Worm (Caenorhabditis elegans) whole organism, L1 larva: ENCODE results near the gene T23D5.3.
A peak's percentile ranks its signal among the peaks of the same experiment; 100 is the strongest.

Source experiments
- C16A3.4 ChIP-seq: fragments of 150-350 bp; optimal IDR thresholded peaks from 2 replicates; lab custom pipeline; 2014; ENCODE audit warnings: missing biosample characterization, missing genetic modification characterization
- F16B12.6 ChIP-seq: fragments of 150-350 bp; optimal IDR thresholded peaks from 2 replicates; lab custom pipeline; 2014; ENCODE audit warnings: missing biosample characterization, missing genetic modification characterization
- Y116A8C.19 ChIP-seq: sonication (generic microtip); optimal IDR thresholded peaks from 2 replicates; lab custom pipeline; 2016; ENCODE audit warnings: missing compliant biosample characterization, missing genetic modification characterization, borderline replicate concordance
- aha-1 ChIP-seq: fragments of 150-350 bp; optimal IDR thresholded peaks from 2 replicates; lab custom pipeline; 2014; ENCODE audit warnings: missing biosample characterization, missing genetic modification characterization
- ama-1 ChIP-seq: fragments of 150-350 bp; optimal IDR thresholded peaks from 2 replicates; lab custom pipeline; 2014
- blmp-1 ChIP-seq: fragments of 150-350 bp; optimal IDR thresholded peaks from 2 replicates; lab custom pipeline; 2014; ENCODE audit warnings: missing biosample characterization, missing genetic modification characterization
- ceh-63 ChIP-seq: fragments of 200-800 bp; sonication (Bioruptor generic); optimal IDR thresholded peaks from 2 replicates; lab custom pipeline; 2018; ENCODE audit warnings: mild to moderate bottlenecking, missing genetic modification characterization, missing compliant biosample characterization
- ceh-82 ChIP-seq, 3 experiments: fragments of 150-350 bp in 1 of 3; sonication (generic microtip) in 2 of 3; optimal IDR thresholded peaks; 2 replicates each; lab custom pipeline; 2014 to 2017; ENCODE audit warnings: missing biosample characterization in 3 of 3, missing genetic modification characterization in 3 of 3
- ceh-88 ChIP-seq: fragments of 200-800 bp; sonication (Bioruptor generic); IDR thresholded peaks from 2 replicates; pipeline ENCODE4 v1.3.6; 2022; ENCODE audit warnings: missing genetic modification characterization, missing compliant biosample characterization
- ces-1 ChIP-seq: fragments of 150-350 bp; optimal IDR thresholded peaks from 2 replicates; lab custom pipeline; 2014; ENCODE audit warnings: missing biosample characterization, missing genetic modification reagents, missing genetic modification characterization
- dpl-1 ChIP-seq, 3 experiments: fragments of 150-350 bp in 2 of 3; sonication (generic microtip) in 1 of 3; optimal IDR thresholded peaks; 2 replicates each; lab custom pipeline; 2014 to 2017; ENCODE audit warnings: missing biosample characterization in 3 of 3, missing genetic modification characterization in 3 of 3, missing genetic modification reagents in 3 of 3
- dsc-1 ChIP-seq: sonication (generic microtip); optimal IDR thresholded peaks from 2 replicates; lab custom pipeline; 2016; ENCODE audit warnings: mild to moderate bottlenecking, missing genetic modification characterization, missing compliant biosample characterization
- efl-1 ChIP-seq, 4 experiments: fragments of 150-350 bp; optimal IDR thresholded peaks in 3 of 4; peaks in 1 of 4; 1 replicate in 1 of 4; 2 replicates in 3 of 4; lab custom pipeline; 2014; ENCODE audit warnings: missing biosample characterization in 2 of 4, missing genetic modification characterization in 2 of 4, missing genetic modification reagents in 2 of 4
- efl-3 ChIP-seq: fragments of 200-800 bp; sonication (Bioruptor generic); optimal IDR thresholded peaks from 2 replicates; lab custom pipeline; 2018; ENCODE audit warnings: mild to moderate bottlenecking, missing genetic modification characterization, missing compliant biosample characterization
- ets-5 ChIP-seq: fragments of 200-800 bp; sonication (Bioruptor generic); IDR thresholded peaks from 2 replicates; pipeline ENCODE4 v1.3.6; 2022; ENCODE audit warnings: missing genetic modification characterization, missing compliant biosample characterization
- fos-1 ChIP-seq: fragments of 150-350 bp; optimal IDR thresholded peaks from 2 replicates; lab custom pipeline; 2014; ENCODE audit warnings: missing biosample characterization, missing genetic modification characterization
- hlh-4 ChIP-seq: sonication (generic microtip); optimal IDR thresholded peaks from 2 replicates; lab custom pipeline; 2016; ENCODE audit warnings: mild to moderate bottlenecking, missing genetic modification characterization, missing compliant biosample characterization
- hpl-2 ChIP-seq: fragments of 150-350 bp; optimal IDR thresholded peaks from 2 replicates; lab custom pipeline; 2014; ENCODE audit warnings: missing biosample characterization, missing genetic modification reagents, missing genetic modification characterization
- irx-1 ChIP-seq: sonication (generic microtip); optimal IDR thresholded peaks from 2 replicates; lab custom pipeline; 2016; ENCODE audit warnings: missing genetic modification characterization, missing compliant biosample characterization
- jun-1 ChIP-seq: fragments of 150-350 bp; optimal IDR thresholded peaks from 2 replicates; lab custom pipeline; 2014; ENCODE audit warnings: missing biosample characterization, missing genetic modification reagents, missing genetic modification characterization
- lin-39 ChIP-seq: fragments of 150-350 bp; optimal IDR thresholded peaks from 2 replicates; lab custom pipeline; 2014; ENCODE audit warnings: missing biosample characterization, missing genetic modification reagents, missing genetic modification characterization
- lir-3 ChIP-seq: sonication (generic microtip); optimal IDR thresholded peaks from 2 replicates; lab custom pipeline; 2016; ENCODE audit warnings: mild to moderate bottlenecking, missing genetic modification characterization, moderate library complexity, missing compliant biosample characterization; ENCODE audit not compliant: poor library complexity
- lsy-2 ChIP-seq, 2 experiments: fragments of 150-350 bp; optimal IDR thresholded peaks; 2 replicates each; lab custom pipeline; 2014; ENCODE audit warnings: missing biosample characterization in 2 of 2, missing genetic modification characterization in 2 of 2
- mdl-1 ChIP-seq, 2 experiments: fragments of 150-350 bp; optimal IDR thresholded peaks; 2 replicates each; lab custom pipeline; 2014 to 2017; ENCODE audit warnings: missing biosample characterization in 2 of 2, missing genetic modification characterization in 2 of 2, inconsistent platforms in 1 of 2
- mef-2 ChIP-seq: fragments of 150-350 bp; optimal IDR thresholded peaks from 2 replicates; lab custom pipeline; 2014; ENCODE audit warnings: missing biosample characterization, missing genetic modification characterization
- nhr-11 ChIP-seq: fragments of 150-350 bp; optimal IDR thresholded peaks from 2 replicates; lab custom pipeline; 2014; ENCODE audit warnings: missing biosample characterization, missing genetic modification characterization
- nhr-12 ChIP-seq: sonication (generic microtip); optimal IDR thresholded peaks from 2 replicates; lab custom pipeline; 2017; ENCODE audit warnings: missing biosample characterization, missing genetic modification characterization
- nhr-20 ChIP-seq: sonication (generic microtip); optimal IDR thresholded peaks from 2 replicates; lab custom pipeline; 2016; ENCODE audit warnings: mild to moderate bottlenecking, missing genetic modification characterization, missing compliant biosample characterization
- nhr-47 ChIP-seq: sonication (generic microtip); optimal IDR thresholded peaks from 2 replicates; lab custom pipeline; 2016; ENCODE audit warnings: mild to moderate bottlenecking, missing genetic modification characterization, moderate library complexity, missing compliant biosample characterization
- nhr-77 ChIP-seq: fragments of 150-350 bp; optimal IDR thresholded peaks from 2 replicates; lab custom pipeline; 2014; ENCODE audit warnings: missing biosample characterization, missing genetic modification characterization
- nhr-85 ChIP-seq: sonication (generic microtip); peaks from one replicate; lab custom pipeline; 2016; ENCODE audit warnings: missing genetic modification characterization, inconsistent platforms, missing compliant biosample characterization
- pag-3 ChIP-seq: sonication (generic microtip); optimal IDR thresholded peaks from 2 replicates; lab custom pipeline; 2017; ENCODE audit warnings: missing genetic modification characterization, mild to moderate bottlenecking, missing compliant biosample characterization, antibody characterized with exemption, borderline replicate concordance; ENCODE audit not compliant: insufficient read depth
- pax-3 ChIP-seq: fragments of 200-800 bp; sonication (Bioruptor generic); optimal IDR thresholded peaks from 2 replicates; lab custom pipeline; 2018; ENCODE audit warnings: mild to moderate bottlenecking, missing genetic modification characterization, moderate library complexity, missing compliant biosample characterization
- sup-37 ChIP-seq: fragments of 200-800 bp; sonication (Bioruptor generic); optimal IDR thresholded peaks from 2 replicates; lab custom pipeline; 2018; ENCODE audit warnings: mild to moderate bottlenecking, missing genetic modification characterization, missing compliant biosample characterization
- swsn-7 ChIP-seq: sonication (generic microtip); optimal IDR thresholded peaks from 2 replicates; lab custom pipeline; 2016; ENCODE audit warnings: missing genetic modification characterization, missing compliant biosample characterization
- tbx-2 ChIP-seq: sonication (generic microtip); optimal IDR thresholded peaks from 2 replicates; lab custom pipeline; 2016; ENCODE audit warnings: missing genetic modification characterization, missing compliant biosample characterization
- tlp-1 ChIP-seq: fragments of 150-350 bp; optimal IDR thresholded peaks from 2 replicates; lab custom pipeline; 2014; ENCODE audit warnings: missing biosample characterization, missing genetic modification characterization
- unc-62 ChIP-seq: fragments of 150-350 bp; optimal IDR thresholded peaks from 2 replicates; lab custom pipeline; 2014; ENCODE audit warnings: missing biosample characterization, missing genetic modification reagents, missing genetic modification characterization
- unc-98 ChIP-seq: fragments of 200-800 bp; sonication (Bioruptor generic); IDR thresholded peaks from 2 replicates; pipeline ENCODE4 v1.3.6; 2022; ENCODE audit warnings: missing genetic modification characterization, missing compliant biosample characterization
- zag-1 ChIP-seq: fragments of 150-350 bp; optimal IDR thresholded peaks from 2 replicates; lab custom pipeline; 2014; ENCODE audit warnings: missing biosample characterization, missing genetic modification characterization
- ztf-11 ChIP-seq, 2 experiments: sonication (generic microtip); optimal IDR thresholded peaks; 2 replicates each; lab custom pipeline; 2016 to 2017; ENCODE audit warnings: missing genetic modification characterization in 2 of 2, missing biosample characterization in 1 of 2, missing compliant biosample characterization in 1 of 2

Gene T23D5.3

ce11 chrV:15766122-15766594 is 32.7 kb upstream of the T23D5.3 start, which contains the start of the genes haf-3 and F57A10.2 (continued):
- TF ChIP-seq lin-39, result peak; percentile 94
- peak; percentile 94 to 95 for TF ChIP-seq lsy-2 (tag; optimal IDR thresholded peaks at IDR 0.05; lab: Kevin White, UChicago)
- TF ChIP-seq nhr-20 (tag; lab: Kevin White, UChicago), result peak; percentile 95
- peak; percentile 97 for TF ChIP-seq nhr-47 (tag; lab: Kevin White, UChicago)
- TF ChIP-seq aha-1 (tag; lab: Kevin White, UChicago), result peak; percentile 54
- TF ChIP-seq ceh-88 (GFP tag; lab: Robert Waterston, UW), result peak; percentile 69; the same call in 1 of the 2 replicates
- peak; percentile 82 for TF ChIP-seq jun-1 (tag; lab: Kevin White, UChicago)
- no peak for TF ChIP-seq hlh-4 (tag; lab: Kevin White, UChicago)
- peak; percentile 82 for TF ChIP-seq fos-1 (tag; lab: Kevin White, UChicago)
- no peak for TF ChIP-seq unc-62 (GFP tag; lab: Kevin White, UChicago)
- TF ChIP-seq pag-3 (tag; lab: Kevin White, UChicago), result no peak
- TF ChIP-seq swsn-7 (tag; lab: Kevin White, UChicago), result peak; percentile 95
- TF ChIP-seq sup-37 (GFP tag; lab: Kevin White, UChicago), result peak; percentile 80
- no peak for TF ChIP-seq Y116A8C.19
- TF ChIP-seq tlp-1 (tag; lab: Kevin White, UChicago), result no peak
- TF ChIP-seq dsc-1 (tag; lab: Kevin White, UChicago), result peak; percentile 97
- TF ChIP-seq ets-5 (GFP tag; lab: Robert Waterston, UW), result no peak
- TF ChIP-seq dpl-1 (GFP tag; optimal IDR thresholded peaks at IDR 0.05; lab: Kevin White, UChicago), result peak; percentile 99
- peak; percentile 97 to 99 for TF ChIP-seq efl-1 (optimal IDR thresholded peaks at IDR 0.05; lab: Kevin White, UChicago)
- TF ChIP-seq efl-1 (GFP tag; optimal IDR thresholded peaks at IDR 0.05 in 1 of 2; lab: Kevin White, UChicago), result peak; percentile 99 to 100
- peak in 1 of 2 experiments; percentile 88 for TF ChIP-seq mdl-1 (tag; optimal IDR thresholded peaks at IDR 0.05; lab: Kevin White, UChicago)
- TF ChIP-seq zag-1 (tag; lab: Kevin White, UChicago), result peak; percentile 58
- peak; percentile 53 for TF ChIP-seq ama-1 (lab: Kevin White, UChicago)
- no peak for TF ChIP-seq ceh-63 (GFP tag; lab: Kevin White, UChicago)
- TF ChIP-seq mef-2 (tag; lab: Kevin White, UChicago), result peak; percentile 45
- no peak for TF ChIP-seq nhr-12 (tag; lab: Kevin White, UChicago)
- TF ChIP-seq lir-3 (tag; lab: Kevin White, UChicago), result peak; percentile 76
- TF ChIP-seq tbx-2, result peak; percentile 94
- TF ChIP-seq nhr-11 (tag; lab: Kevin White, UChicago), result peak; percentile 90
- TF ChIP-seq C16A3.4 (tag; lab: Kevin White, UChicago), result peak; percentile 90
- TF ChIP-seq ceh-82 (tag; optimal IDR thresholded peaks at IDR 0.05; lab: Kevin White, UChicago), result peak; percentile 96 to 97 (median 97)
- TF ChIP-seq ces-1 (GFP tag; lab: Kevin White, UChicago), result no peak
- TF ChIP-seq irx-1, result peak; percentile 92
- peak; percentile 98 for TF ChIP-seq nhr-85 (tag; lab: Kevin White, UChicago)
- peak; percentile 82 for TF ChIP-seq nhr-77
- TF ChIP-seq blmp-1 (tag; lab: Kevin White, UChicago), result peak; percentile 79
- TF ChIP-seq efl-3 (GFP tag; lab: Kevin White, UChicago), result peak; percentile 60
- TF ChIP-seq unc-98 (GFP tag; lab: Robert Waterston, UW), result no peak
- peak; percentile 66 for TF ChIP-seq F16B12.6

- TF ChIP-seq pax-3 (tag; lab: Kevin White, UChicago) (no peak), lin-39 (no peak), hpl-2 (no peak), ztf-11 (tag; optimal IDR thresholded peaks at IDR 0.05; lab: Kevin White, UChicago) (no peak), mdl-1 (tag; optimal IDR thresholded peaks at IDR 0.05; lab: Kevin White, UChicago) (no peak), efl-1 (optimal IDR thresholded peaks at IDR 0.05; lab: Kevin White, UChicago) (no peak), efl-1 (GFP tag; optimal IDR thresholded peaks at IDR 0.05 in 1 of 2; lab: Kevin White, UChicago) (no peak), lsy-2 (tag; optimal IDR thresholded peaks at IDR 0.05; lab: Kevin White, UChicago) (no peak), aha-1 (tag; lab: Kevin White, UChicago) (no peak), nhr-20 (tag; lab: Kevin White, UChicago) (no peak)
Observed at ce11 chrV:15758449-15758848, 25.0 kb upstream of the T23D5.3 start, which contains the start of gene str-9. TSS of gene str-9 (plus strand) at chrV:15758749.
